Fruit fly (Drosophila melanogaster) whole organism, wandering third instar larva: ENCODE results near the gene CG14441.

ENCODE experiments used
- Abd-B ChIP-seq: fragments of >200 bp; optimal IDR thresholded peaks from 2 replicates; lab custom pipeline; 2017; ENCODE audit warnings: missing biosample characterization, missing genetic modification characterization
- CG32264 ChIP-seq: fragments of 200-800 bp; sonication (Bioruptor generic); optimal IDR thresholded peaks from 2 replicates; lab custom pipeline; 2016; ENCODE audit warnings: missing biosample characterization, missing genetic modification characterization
- CG9705 ChIP-seq: fragments of 200-800 bp; sonication (Bioruptor generic); optimal IDR thresholded peaks from 2 replicates; lab custom pipeline; 2018; ENCODE audit warnings: missing biosample characterization, mild to moderate bottlenecking, missing genetic modification characterization
- CrebA ChIP-seq: fragments of 200-800 bp; sonication (Bioruptor generic); optimal IDR thresholded peaks from 2 replicates; lab custom pipeline; 2016; ENCODE audit warnings: missing biosample characterization, mild to moderate bottlenecking, missing genetic modification characterization, borderline replicate concordance
- Dfd ChIP-seq: fragments of >200 bp; optimal IDR thresholded peaks from 2 replicates; lab custom pipeline; 2017; ENCODE audit warnings: missing biosample characterization, missing genetic modification characterization
- Dif ChIP-seq: fragments of 200-275, 200-300 bp; sonication (Bioruptor generic); optimal IDR thresholded peaks from 2 replicates; lab custom pipeline; 2018; ENCODE audit warnings: missing biosample characterization, missing genetic modification characterization; ENCODE audit not compliant: partially characterized antibody
- GATAd ChIP-seq: sonication (Bioruptor generic); optimal IDR thresholded peaks from 2 replicates; lab custom pipeline; 2016; ENCODE audit warnings: missing biosample characterization, missing genetic modification characterization
- HLH106 ChIP-seq: fragments of 200-800 bp; optimal IDR thresholded peaks from 3 replicates; lab custom pipeline; 2019; ENCODE audit warnings: missing biosample characterization, mild to moderate bottlenecking, missing genetic modification characterization, moderate library complexity
- Hnf4 ChIP-seq: fragments of 200-800 bp; sonication (Bioruptor generic); optimal IDR thresholded peaks from 2 replicates; lab custom pipeline; 2016; ENCODE audit warnings: missing biosample characterization, mild to moderate bottlenecking, missing genetic modification characterization
- Hr78 ChIP-seq: fragments of >200 bp; optimal IDR thresholded peaks from 2 replicates; lab custom pipeline; 2017; ENCODE audit warnings: missing biosample characterization, missing genetic modification characterization
- Hr83 ChIP-seq: fragments of 200-300 bp; sonication (Bioruptor generic); optimal IDR thresholded peaks from 2 replicates; lab custom pipeline; 2016; ENCODE audit warnings: missing biosample characterization, mild to moderate bottlenecking, missing genetic modification characterization, moderate library complexity; ENCODE audit not compliant: poor library complexity, severe bottlenecking
- Jra ChIP-seq: sonication (Bioruptor generic); optimal IDR thresholded peaks from 2 replicates; lab custom pipeline; 2016; ENCODE audit warnings: missing biosample characterization, missing genetic modification characterization
- Mio ChIP-seq: sonication (Bioruptor generic); optimal IDR thresholded peaks from 2 replicates; lab custom pipeline; 2016; ENCODE audit warnings: missing biosample characterization, missing genetic modification characterization
- Myc ChIP-seq: fragments of >200 bp; optimal IDR thresholded peaks from 2 replicates; lab custom pipeline; 2017
- N ChIP-seq: fragments of >200 bp; optimal IDR thresholded peaks from 2 replicates; lab custom pipeline; 2018; ENCODE audit warnings: missing biosample characterization, missing external identifiers, missing genetic modification characterization
- OdsH ChIP-seq: fragments of 200-800 bp; sonication (Bioruptor generic); optimal IDR thresholded peaks from 2 replicates; lab custom pipeline; 2016; ENCODE audit warnings: missing biosample characterization, mild to moderate bottlenecking, missing genetic modification characterization
- Rel ChIP-seq, 2 experiments: fragments of 200-800 bp; sonication (Bioruptor generic) in 1 of 2; optimal IDR thresholded peaks; 2 replicates in 1 of 2; 3 replicates in 1 of 2; lab custom pipeline; 2016 to 2019; ENCODE audit warnings: mild to moderate bottlenecking in 2 of 2, missing biosample characterization in 2 of 2, missing genetic modification characterization in 2 of 2, moderate library complexity in 1 of 2
- Sp1 ChIP-seq: fragments of 200-800 bp; sonication (Bioruptor generic); optimal IDR thresholded peaks from 3 replicates; lab custom pipeline; 2019; ENCODE audit warnings: missing biosample characterization, mild to moderate bottlenecking, missing genetic modification characterization, moderate library complexity
- Vsx2 ChIP-seq: fragments of 200-300, 225-300 bp; sonication (Bioruptor generic); optimal IDR thresholded peaks from 2 replicates; lab custom pipeline; 2018; ENCODE audit warnings: missing biosample characterization, missing genetic modification characterization; ENCODE audit not compliant: partially characterized antibody
- br ChIP-seq: fragments of 200-800 bp; sonication (Bioruptor generic); optimal IDR thresholded peaks from 2 replicates; lab custom pipeline; 2016; ENCODE audit warnings: missing biosample characterization, missing genetic modification characterization
- brk ChIP-seq: fragments of 200-800 bp; sonication (Bioruptor generic); optimal IDR thresholded peaks from 2 replicates; lab custom pipeline; 2016; ENCODE audit warnings: missing biosample characterization, mild to moderate bottlenecking, missing genetic modification characterization
- dl ChIP-seq, 2 experiments: fragments of 175-275, 200-275 bp in 1 of 2; fragments of 200-275 bp in 1 of 2; sonication (Bioruptor generic); optimal IDR thresholded peaks; lab custom pipeline; 2018; ENCODE audit warnings: mild to moderate bottlenecking in 2 of 2, missing biosample characterization in 2 of 2, missing genetic modification characterization in 2 of 2, moderate library complexity in 2 of 2; ENCODE audit not compliant: partially characterized antibody in 2 of 2, insufficient read depth in 1 of 2
- dmrt93B ChIP-seq: fragments of 200-800 bp; sonication (Bioruptor generic); optimal IDR thresholded peaks from 2 replicates; lab custom pipeline; 2018; ENCODE audit warnings: missing biosample characterization, mild to moderate bottlenecking, missing genetic modification characterization
- dsf ChIP-seq: sonication (Bioruptor generic); optimal IDR thresholded peaks from 2 replicates; lab custom pipeline; 2016; ENCODE audit warnings: missing biosample characterization, missing genetic modification characterization, borderline replicate concordance
- ey ChIP-seq: fragments of 200-800 bp; sonication (Bioruptor generic); optimal IDR thresholded peaks from 2 replicates; lab custom pipeline; 2016; ENCODE audit warnings: missing biosample characterization, missing genetic modification characterization
- foxo ChIP-seq, 2 experiments: fragments of 200-800 bp; sonication (Bioruptor generic); optimal IDR thresholded peaks; 2 replicates in 1 of 2; 3 replicates in 1 of 2; lab custom pipeline; 2016 to 2017; ENCODE audit warnings: missing biosample characterization in 2 of 2, missing genetic modification characterization in 2 of 2
- fru ChIP-seq: fragments of 200-800 bp; sonication (Bioruptor generic); optimal IDR thresholded peaks from 3 replicates; lab custom pipeline; 2016; ENCODE audit warnings: missing biosample characterization, mild to moderate bottlenecking, missing genetic modification characterization
- h ChIP-seq: fragments of 200-800 bp; sonication (Bioruptor generic); optimal IDR thresholded peaks from 3 replicates; lab custom pipeline; 2016; ENCODE audit warnings: missing biosample characterization, mild to moderate bottlenecking, missing genetic modification characterization
- jim ChIP-seq: fragments of 175-275, 200-325 bp; sonication (Bioruptor generic); optimal IDR thresholded peaks from 2 replicates; lab custom pipeline; 2016; ENCODE audit warnings: missing biosample characterization, mild to moderate bottlenecking, missing genetic modification characterization
- lola ChIP-seq: fragments of >200 bp; optimal IDR thresholded peaks from 2 replicates; lab custom pipeline; 2017; ENCODE audit warnings: missing biosample characterization, missing genetic modification characterization
- pan ChIP-seq: fragments of >200 bp; optimal IDR thresholded peaks from 2 replicates; lab custom pipeline; 2017
- psq ChIP-seq: fragments of 200-800 bp; sonication (Bioruptor generic); optimal IDR thresholded peaks from 3 replicates; lab custom pipeline; 2017; ENCODE audit warnings: missing biosample characterization, mild to moderate bottlenecking, missing genetic modification characterization, moderate library complexity
- rgr ChIP-seq: fragments of 200-800 bp; sonication (Bioruptor generic); optimal IDR thresholded peaks from 3 replicates; lab custom pipeline; 2016; ENCODE audit warnings: missing biosample characterization, mild to moderate bottlenecking, missing genetic modification characterization
- sage ChIP-seq: fragments of 200-800 bp; sonication (Bioruptor generic); optimal IDR thresholded peaks from 2 replicates; lab custom pipeline; 2016; ENCODE audit warnings: missing biosample characterization, mild to moderate bottlenecking, missing genetic modification characterization
- sv ChIP-seq: fragments of 200-800 bp; sonication (Bioruptor generic); optimal IDR thresholded peaks from 3 replicates; lab custom pipeline; 2016; ENCODE audit warnings: missing biosample characterization, missing genetic modification characterization
- tai ChIP-seq: sonication (Bioruptor generic); optimal IDR thresholded peaks from 2 replicates; lab custom pipeline; 2016; ENCODE audit warnings: missing biosample characterization, missing genetic modification characterization
- usp ChIP-seq: fragments of >200 bp; optimal IDR thresholded peaks from 2 replicates; lab custom pipeline; 2017; ENCODE audit warnings: missing biosample characterization, missing genetic modification characterization
- woc ChIP-seq: sonication (Bioruptor generic); optimal IDR thresholded peaks from 2 replicates; lab custom pipeline; 2016; ENCODE audit warnings: missing biosample characterization, mild to moderate bottlenecking, missing genetic modification characterization

CG14441 gene

DNA sequence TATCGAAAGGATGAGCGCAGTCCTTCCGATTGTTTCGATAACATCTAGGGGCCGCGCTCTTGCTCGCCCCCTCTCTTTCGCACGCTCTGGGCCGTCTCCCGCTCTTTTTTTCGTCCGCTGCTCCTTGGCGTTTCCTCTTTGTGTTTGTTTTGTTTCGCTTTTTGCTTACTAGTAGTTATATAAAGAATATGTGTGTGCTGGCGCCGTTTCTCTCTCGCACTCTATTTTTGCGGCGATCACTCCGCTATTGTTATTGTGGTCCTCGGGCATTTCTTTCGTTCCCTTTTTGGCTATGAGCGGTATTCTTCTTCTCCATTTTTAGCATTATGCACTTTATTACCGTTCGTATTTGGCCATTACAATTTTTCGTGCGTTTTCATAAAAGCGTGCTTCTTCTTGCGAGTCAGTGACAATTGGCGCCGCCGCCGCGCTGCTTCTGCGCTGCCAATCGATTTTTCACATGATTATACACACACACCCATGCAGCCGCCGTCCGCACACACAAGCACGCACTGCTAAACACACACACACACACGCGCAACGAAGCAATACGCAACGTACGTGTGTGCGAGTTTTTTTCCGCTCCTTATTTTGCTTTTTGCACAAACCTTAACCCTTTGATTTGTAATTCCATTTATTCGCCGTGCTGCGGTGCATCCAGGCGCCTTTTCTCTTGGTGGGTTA is 5.1 kb upstream of the CG14441 start (continued):
- peak; percentile 41 for TF ChIP-seq Abd-B
- no peak for TF ChIP-seq h (GFP tag; lab: Kevin White, UChicago)
- TF ChIP-seq Mio, result no peak
- TF ChIP-seq CrebA (GFP tag; lab: Kevin White, UChicago), result no peak
- TF ChIP-seq fru (GFP tag; lab: Kevin White, UChicago), result no peak
- no peak for TF ChIP-seq Myc (lab: Kevin White, UChicago)
- no peak for TF ChIP-seq usp
- no peak for TF ChIP-seq lola
- TF ChIP-seq dsf (GFP tag; lab: Kevin White, UChicago), result no peak
- TF ChIP-seq HLH106 (tag; lab: Kevin White, UChicago), result no peak
- TF ChIP-seq GATAd, result no peak
- peak; percentile 8 for TF ChIP-seq Hr78 (GFP tag; lab: Kevin White, UChicago)

DNA sequence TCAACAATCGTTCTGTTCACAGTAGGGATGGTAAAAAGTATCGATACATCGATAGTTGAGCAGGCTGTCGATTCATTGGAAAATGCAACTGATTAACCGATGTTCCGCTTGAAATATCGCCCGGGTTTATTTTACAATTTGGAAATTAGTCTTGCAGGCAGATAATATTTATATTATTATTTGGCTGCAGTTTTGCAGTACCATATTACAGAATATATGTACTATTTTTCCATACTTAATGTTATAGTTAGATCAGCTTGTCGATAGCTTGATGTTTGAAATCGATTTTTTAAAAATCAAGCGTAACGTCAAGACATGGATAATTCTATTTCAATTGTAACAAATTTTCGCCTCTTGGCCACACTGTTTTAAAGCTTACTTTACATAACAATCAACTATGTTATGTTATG is 4.3 kb upstream of the CG14441 start, which contains the start of gene CG14442:
CG14442 (minus strand) TSS at position 29 of the 410 bp plus-strand sequence.
- TF ChIP-seq jim (GFP tag; lab: Kevin White, UChicago), result no peak
- TF ChIP-seq Myc (lab: Kevin White, UChicago), result no peak
- TF ChIP-seq psq (GFP tag; lab: Kevin White, UChicago), result no peak
- TF ChIP-seq brk (GFP tag; lab: Kevin White, UChicago), result no peak
- TF ChIP-seq Hr78 (GFP tag; lab: Kevin White, UChicago), result no peak
- no peak for TF ChIP-seq usp
- TF ChIP-seq woc (GFP tag; lab: Kevin White, UChicago), result peak; percentile 47
- TF ChIP-seq Hnf4 (GFP tag; lab: Kevin White, UChicago), result no peak
- TF ChIP-seq fru (GFP tag; lab: Kevin White, UChicago), result peak; percentile 46
- TF ChIP-seq HLH106 (tag; lab: Kevin White, UChicago), result peak; percentile 56
- peak; percentile 29 for TF ChIP-seq ey (GFP tag; lab: Kevin White, UChicago)
- no peak for TF ChIP-seq dl (GFP tag; optimal IDR thresholded peaks at IDR 0.05; lab: Kevin White, UChicago; ENCODE audit: insufficient read depth in 1 of 2, partially characterized antibody in 2 of 2)
- TF ChIP-seq OdsH (GFP tag; lab: Kevin White, UChicago), result no peak
- peak; percentile 17 for TF ChIP-seq br (GFP tag; lab: Kevin White, UChicago)
- no peak for TF ChIP-seq Dif (GFP tag; lab: Kevin White, UChicago)
- no peak for TF ChIP-seq tai (GFP tag; lab: Kevin White, UChicago)
- TF ChIP-seq Rel (GFP tag; optimal IDR thresholded peaks at IDR 0.05; lab: Kevin White, UChicago), result no peak
- no peak for TF ChIP-seq Rel (tag; optimal IDR thresholded peaks at IDR 0.05; lab: Kevin White, UChicago)
- no peak for TF ChIP-seq CrebA (GFP tag; lab: Kevin White, UChicago)
- peak; percentile 42 for TF ChIP-seq sv (GFP tag; lab: Kevin White, UChicago)
- TF ChIP-seq Jra (GFP tag; lab: Kevin White, UChicago), result peak; percentile 29
- TF ChIP-seq foxo (GFP tag; optimal IDR thresholded peaks at IDR 0.05; lab: Kevin White, UChicago), result peak in 1 of 2 experiments; percentile 49
- no peak for TF ChIP-seq dsf (GFP tag; lab: Kevin White, UChicago)
- TF ChIP-seq sage (GFP tag; lab: Kevin White, UChicago), result peak; percentile 45
- TF ChIP-seq CG32264 (GFP tag; lab: Kevin White, UChicago), result no peak
- peak; percentile 19 for TF ChIP-seq CG9705 (GFP tag; lab: Kevin White, UChicago)
- peak; percentile 31 for TF ChIP-seq Sp1 (GFP tag; lab: Kevin White, UChicago)
- TF ChIP-seq Dfd (GFP tag; lab: Kevin White, UChicago), result no peak
- peak; percentile 4 for TF ChIP-seq Hr83 (GFP tag; lab: Kevin White, UChicago)
- TF ChIP-seq Vsx2, result no peak
- TF ChIP-seq h (GFP tag; lab: Kevin White, UChicago), result peak; percentile 56
- TF ChIP-seq GATAd, result no peak
- TF ChIP-seq N, result no peak
- no peak for TF ChIP-seq lola
- TF ChIP-seq pan, result no peak
- peak; percentile 41 for TF ChIP-seq rgr
- TF ChIP-seq Abd-B, result no peak
- no peak for TF ChIP-seq Mio
- TF ChIP-seq dmrt93B (GFP tag; lab: Kevin White, UChicago), result no peak
